Fruit fly (Drosophila melanogaster): Measurements from ENCODE around the gene Dhrs4.

- TF ChIP-seq CG8632 (GFP tag; optimal IDR thresholded peaks at IDR 0.05) = no peak
- no peak for TF ChIP-seq Sox102F (GFP tag; optimal IDR thresholded peaks at IDR 0.05)
- no peak for TF ChIP-seq CG10669 (GFP tag; optimal IDR thresholded peaks at IDR 0.05)
- TF ChIP-seq CG3919 (GFP tag; optimal IDR thresholded peaks at IDR 0.05) = no peak
- TF ChIP-seq Eip75B (GFP tag; optimal IDR thresholded peaks at IDR 0.05) = no peak
Measured at dm6 chr3L:5102050-5102449, 39.4 kb downstream of the Dhrs4 start.

Measured in whole organism, prepupa.